Worm (Caenorhabditis elegans) whole organism, L4 larva: ENCODE data around the gene R12C12.7.

ENCODE experiments used
- ZK546.5 ChIP-seq, 2 experiments: sonication (generic microtip); optimal IDR thresholded peaks; 2 replicates each; lab custom pipeline; 2017; ENCODE audit warnings: missing biosample characterization in 2 of 2, missing genetic modification characterization in 2 of 2
- aha-1 ChIP-seq: fragments of 150-350 bp; peaks from one replicate; lab custom pipeline; 2014; ENCODE audit warnings: missing biosample characterization, missing genetic modification characterization
- arid-1 ChIP-seq: fragments of 200-800 bp; sonication (Bioruptor generic); conservative IDR thresholded peaks from 2 replicates; pipeline ENCODE4 v1.3.6; 2022; ENCODE audit warnings: missing genetic modification reagents, missing genetic modification characterization, missing compliant biosample characterization
- ceh-32 ChIP-seq: sonication (generic microtip); optimal IDR thresholded peaks from 2 replicates; lab custom pipeline; 2016; ENCODE audit warnings: mild to moderate bottlenecking, missing genetic modification characterization, missing compliant biosample characterization; ENCODE audit not compliant: poor library complexity
- ces-1 ChIP-seq: fragments of 150-350 bp; sonication (generic microtip); optimal IDR thresholded peaks from 4 replicates; lab custom pipeline; 2014; ENCODE audit warnings: missing biosample characterization, missing genetic modification reagents, missing genetic modification characterization
- lin-39 ChIP-seq: fragments of 150-350 bp; optimal IDR thresholded peaks from 2 replicates; lab custom pipeline; 2014; ENCODE audit warnings: missing biosample characterization, missing genetic modification reagents, missing genetic modification characterization
- lsy-2 ChIP-seq, 2 experiments: fragments of 150-350 bp in 1 of 2; sonication (generic microtip) in 1 of 2; optimal IDR thresholded peaks; 2 replicates each; lab custom pipeline; 2014 to 2017; ENCODE audit warnings: missing biosample characterization in 2 of 2, missing genetic modification characterization in 2 of 2
- rbr-2 ChIP-seq: sonication (generic microtip); optimal IDR thresholded peaks from 2 replicates; lab custom pipeline; 2016; ENCODE audit warnings: missing genotype, missing genetic modification characterization, missing compliant biosample characterization
- snpc-4 ChIP-seq: fragments of 150-350 bp; optimal IDR thresholded peaks from 2 replicates; lab custom pipeline; 2014; ENCODE audit warnings: missing biosample characterization, missing genetic modification characterization
- zip-2 ChIP-seq: fragments of 150-350 bp; optimal IDR thresholded peaks from 2 replicates; lab custom pipeline; 2014; ENCODE audit warnings: missing biosample characterization, missing genetic modification characterization

DNA sequence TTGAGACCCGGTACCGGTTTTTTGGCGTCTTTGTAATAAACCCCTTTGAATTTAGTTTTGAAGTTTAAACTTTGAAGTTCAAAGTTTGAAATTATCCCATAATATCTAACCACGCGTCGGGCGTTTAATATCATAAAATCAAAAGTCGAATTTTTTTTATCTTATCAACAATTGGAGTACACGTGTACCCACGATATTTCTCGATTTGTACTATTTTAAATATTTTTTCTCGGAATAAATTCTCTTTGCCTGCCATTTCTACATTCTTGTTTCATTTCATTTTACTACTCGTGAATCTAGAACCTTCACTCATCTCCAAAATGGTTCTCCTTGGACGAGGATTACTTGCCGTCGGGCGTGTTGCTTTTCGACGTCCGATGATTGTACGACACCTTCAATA lies 5.7 kb downstream of the R12C12.7 start, which contains the start of gene gldc-1:
- TF ChIP-seq ceh-32 (tag; lab: Kevin White, UChicago) = no peak
- TF ChIP-seq arid-1 = no peak
- TF ChIP-seq aha-1 (tag; lab: Kevin White, UChicago) = no peak
- TF ChIP-seq ZK546.5 (tag; optimal IDR thresholded peaks at IDR 0.05; lab: Kevin White, UChicago) = no peak
- TF ChIP-seq rbr-2 (tag; lab: Kevin White, UChicago) = no peak
- TF ChIP-seq zip-2 (tag; lab: Kevin White, UChicago) = no peak
- no peak for TF ChIP-seq lsy-2 (tag; optimal IDR thresholded peaks at IDR 0.05; lab: Kevin White, UChicago)
- TF ChIP-seq lin-39 (tag; lab: Kevin White, UChicago) = no peak
- no peak for TF ChIP-seq snpc-4 (tag; lab: Kevin White, UChicago)
- TF ChIP-seq ces-1 = no peak
